Worm (Caenorhabditis elegans) whole organism, dauer: ENCODE data around the gene ZK836.3.

Experiments used
- unc-62 ChIP-seq: sonication (generic microtip); optimal IDR thresholded peaks from 2 replicates; lab custom pipeline; 2017; ENCODE audit warnings: missing biosample characterization, missing genetic modification reagents, missing genetic modification characterization

ZK836.3 gene

DNA sequence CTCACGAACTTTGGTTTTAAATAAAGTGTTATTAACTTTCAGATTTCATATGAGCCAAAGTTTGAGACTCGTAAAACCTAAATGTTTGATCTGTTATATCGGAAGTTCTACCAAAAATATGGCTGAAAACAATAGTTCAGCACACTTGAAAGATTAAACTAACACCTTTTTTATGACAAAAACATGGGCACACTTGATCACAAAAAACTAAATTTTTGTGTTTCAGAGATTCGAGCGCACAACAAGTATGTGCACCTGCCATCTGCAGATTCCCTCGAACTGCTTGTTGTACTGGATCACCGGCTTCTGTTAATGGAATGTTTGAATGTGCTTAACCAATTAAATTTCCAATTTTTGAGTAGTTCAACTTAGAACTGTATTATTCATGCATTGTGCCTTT is 42.0 kb downstream of the ZK836.3 start:
- TF ChIP-seq unc-62 (GFP tag; lab: Kevin White, UChicago) = no peak

DNA sequence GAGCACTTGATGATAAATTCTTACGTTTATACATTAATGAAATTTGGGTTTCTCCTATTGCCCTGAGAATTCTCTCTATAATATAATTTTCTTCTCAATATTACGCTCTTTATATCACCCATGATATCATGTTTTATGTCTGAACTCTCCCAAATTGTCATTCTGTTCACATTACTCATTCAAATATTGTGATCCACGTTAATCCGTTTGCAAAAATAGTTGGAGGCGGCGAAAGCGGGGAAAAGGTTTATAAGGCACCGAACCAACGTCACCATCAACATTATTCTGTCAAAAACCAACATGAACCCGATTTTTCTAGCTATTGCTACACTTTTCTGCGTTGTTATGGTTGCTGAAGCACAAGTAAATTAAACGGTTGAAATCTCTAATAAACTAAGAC is 42.9 kb downstream of the ZK836.3 start, which contains the start of gene C27A7.8:
Gene C27A7.8 (plus strand): TSS at position 301 of the 400 bp plus-strand sequence.
- TF ChIP-seq unc-62 (GFP tag; lab: Kevin White, UChicago) = no peak

DNA sequence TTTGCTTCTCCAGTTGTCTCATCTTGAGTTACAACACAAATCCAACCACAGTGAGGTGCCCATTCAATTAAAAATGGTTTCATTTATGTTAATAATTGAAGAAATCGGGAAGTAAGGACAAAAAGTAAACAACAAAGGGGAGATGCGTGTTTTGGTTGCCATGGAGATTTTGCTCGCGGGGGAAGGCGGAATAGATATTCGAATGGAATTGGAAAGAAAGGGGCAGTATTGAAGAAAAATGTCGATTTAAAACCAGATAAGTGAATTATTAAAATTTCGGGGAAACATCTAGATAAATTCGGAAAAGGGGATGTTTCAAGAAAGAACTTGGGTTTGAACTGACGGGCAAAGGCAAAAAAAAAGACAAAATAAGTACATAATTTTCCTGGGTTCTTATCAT is 45.1 kb downstream of the ZK836.3 start, which contains the start of gene che-11:
Gene che-11 (minus strand): TSS at position 101 of the 400 bp plus-strand sequence.
- TF ChIP-seq unc-62 (GFP tag; lab: Kevin White, UChicago) = no peak
